Fruit fly (Drosophila melanogaster) whole organism, embryonic: ENCODE data around the gene CG7272.

ENCODE experiments used
- C15 ChIP-seq: fragments of 200-800 bp; sonication (Bioruptor generic); IDR thresholded peaks from 3 replicates; pipeline ENCODE4 v1.3.6; 2022; ENCODE audit warnings: missing biosample characterization, missing genetic modification characterization
- CG11695 ChIP-seq: fragments of 200-800 bp; sonication (Bioruptor generic); IDR thresholded peaks from 3 replicates; pipeline ENCODE4 v1.3.6; 2022; ENCODE audit warnings: missing biosample characterization, missing genetic modification characterization
- CG1233 ChIP-seq: fragments of 200-800 bp; sonication (Bioruptor generic); optimal IDR thresholded peaks from 4 replicates; lab custom pipeline; 2018; ENCODE audit warnings: missing biosample characterization, mild to moderate bottlenecking, missing genetic modification characterization
- CG13424 ChIP-seq: fragments of 200-800 bp; sonication (Bioruptor generic); optimal IDR thresholded peaks from 2 replicates; lab custom pipeline; 2019; ENCODE audit warnings: missing biosample characterization, mild to moderate bottlenecking, missing genetic modification characterization, moderate library complexity
- CG13894 ChIP-seq: fragments of 200-800 bp; sonication (Bioruptor generic); optimal IDR thresholded peaks from 3 replicates; lab custom pipeline; 2018; ENCODE audit warnings: missing biosample characterization, mild to moderate bottlenecking, missing genetic modification characterization, moderate library complexity
- CG1792 ChIP-seq: fragments of 200-800 bp; sonication (Bioruptor generic); optimal IDR thresholded peaks from 2 replicates; lab custom pipeline; 2016; ENCODE audit warnings: missing biosample characterization, missing genetic modification characterization
- CG2199 ChIP-seq: fragments of 200-800 bp; sonication (Bioruptor generic); IDR thresholded peaks from 3 replicates; pipeline ENCODE4 v1.3.6; 2022; ENCODE audit warnings: missing biosample characterization, missing genetic modification characterization
- CG32532 ChIP-seq: fragments of 200-800 bp; sonication (Bioruptor generic); IDR thresholded peaks from 2 replicates; pipeline ENCODE4 v1.3.6; 2022; ENCODE audit warnings: missing biosample characterization, missing genetic modification characterization
- CG32772 ChIP-seq: fragments of 200-800 bp; sonication (Bioruptor generic); IDR thresholded peaks from 2 replicates; pipeline ENCODE4 v1.3.6; 2022; ENCODE audit warnings: missing biosample characterization, missing genetic modification characterization
- CG34376 ChIP-seq: fragments of 200-800 bp; sonication (Bioruptor generic); optimal IDR thresholded peaks from 2 replicates; lab custom pipeline; 2018; ENCODE audit warnings: missing biosample characterization, mild to moderate bottlenecking, missing genetic modification characterization
- CG7987 ChIP-seq: fragments of 200-800 bp; sonication (Bioruptor generic); optimal IDR thresholded peaks from 2 replicates; lab custom pipeline; 2018; ENCODE audit warnings: missing biosample characterization, mild to moderate bottlenecking, missing genetic modification characterization, moderate library complexity
- CG8290 ChIP-seq, 3 experiments: fragments of 200-800 bp; sonication (Bioruptor generic); optimal IDR thresholded peaks; 2 replicates each; lab custom pipeline; 2016 to 2019; ENCODE audit warnings: missing biosample characterization in 3 of 3, missing genetic modification characterization in 3 of 3, mild to moderate bottlenecking in 2 of 3, moderate library complexity in 1 of 3
- CG9437 ChIP-seq: fragments of 200-800 bp; sonication (Bioruptor generic); optimal IDR thresholded peaks from 2 replicates; lab custom pipeline; 2018; ENCODE audit warnings: missing biosample characterization, mild to moderate bottlenecking, missing genetic modification characterization
- CG9797 ChIP-seq: fragments of 200-800 bp; sonication (Bioruptor generic); optimal IDR thresholded peaks from 3 replicates; lab custom pipeline; 2018; ENCODE audit warnings: missing biosample characterization, mild to moderate bottlenecking, missing genetic modification characterization
- Dek ChIP-seq: fragments of 200-800 bp; sonication (Bioruptor generic); optimal IDR thresholded peaks from 3 replicates; lab custom pipeline; 2019; ENCODE audit warnings: missing biosample characterization, mild to moderate bottlenecking, missing genetic modification characterization, moderate library complexity
- Dll ChIP-seq: fragments of 200-800 bp; sonication (Bioruptor generic); IDR thresholded peaks from 4 replicates; pipeline ENCODE4 v1.3.6; 2022; ENCODE audit warnings: missing biosample characterization, missing genetic modification characterization; ENCODE audit not compliant: partially characterized antibody
- Fer1 ChIP-seq: fragments of 200-800 bp; sonication (Bioruptor generic); optimal IDR thresholded peaks from 2 replicates; lab custom pipeline; 2017; ENCODE audit warnings: missing biosample characterization, mild to moderate bottlenecking, missing genetic modification characterization
- H2.0 ChIP-seq: fragments of 200-800 bp; sonication (Bioruptor generic); IDR thresholded peaks from 2 replicates; pipeline ENCODE4 v1.3.6; 2022; ENCODE audit warnings: missing biosample characterization, missing genetic modification characterization
- HLH3B ChIP-seq: fragments of 200-800 bp; sonication (Bioruptor generic); IDR thresholded peaks from 2 replicates; pipeline ENCODE4 v1.3.6; 2022; ENCODE audit warnings: missing biosample characterization, missing genetic modification characterization
- HLH4C ChIP-seq: fragments of 200-800 bp; sonication (Bioruptor generic); IDR thresholded peaks from 3 replicates; pipeline ENCODE4 v1.3.6; 2022; ENCODE audit warnings: missing biosample characterization, missing genetic modification characterization; ENCODE audit not compliant: partially characterized antibody
- Hey ChIP-seq: fragments of 200-800 bp; sonication (Bioruptor generic); optimal IDR thresholded peaks from 3 replicates; lab custom pipeline; 2018; ENCODE audit warnings: missing biosample characterization, mild to moderate bottlenecking, missing genetic modification characterization
- Lpt ChIP-seq: fragments of >200 bp; optimal IDR thresholded peaks from 2 replicates; lab custom pipeline; 2018; ENCODE audit warnings: missing biosample characterization, missing genetic modification characterization
- MESR4 ChIP-seq: fragments of 200-800 bp; sonication (Bioruptor generic); optimal IDR thresholded peaks from 2 replicates; lab custom pipeline; 2018; ENCODE audit warnings: missing biosample characterization, mild to moderate bottlenecking, missing genetic modification characterization, moderate library complexity
- MTF-1 ChIP-seq: fragments of 200-800 bp; sonication (Bioruptor generic); optimal IDR thresholded peaks from 2 replicates; lab custom pipeline; 2018; ENCODE audit warnings: missing biosample characterization, mild to moderate bottlenecking, missing genetic modification characterization, borderline replicate concordance
- Med ChIP-seq: fragments of 200-800 bp; sonication (Bioruptor generic); peaks from one replicate; lab custom pipeline; 2016; ENCODE audit warnings: missing biosample characterization, missing genetic modification characterization, mild to moderate bottlenecking, inconsistent platforms, moderate library complexity
- NK7.1 ChIP-seq: fragments of 200-800 bp; sonication (Bioruptor generic); optimal IDR thresholded peaks from 3 replicates; lab custom pipeline; 2016; ENCODE audit warnings: missing biosample characterization, missing genetic modification characterization
- PHDP ChIP-seq: fragments of 200-800 bp; sonication (Bioruptor generic); optimal IDR thresholded peaks from 3 replicates; lab custom pipeline; 2018; ENCODE audit warnings: missing biosample characterization, mild to moderate bottlenecking, missing genetic modification characterization, moderate library complexity
- Spps ChIP-seq: fragments of 200-800 bp; sonication (Bioruptor generic); optimal IDR thresholded peaks from 2 replicates; lab custom pipeline; 2018; ENCODE audit warnings: missing biosample characterization, mild to moderate bottlenecking, missing genetic modification characterization
- Trl ChIP-seq, 3 experiments: fragments of >200 bp in 2 of 3; fragments of 200-800 bp in 1 of 3; sonication (Bioruptor generic) in 1 of 3; optimal IDR thresholded peaks; 2 replicates in 1 of 3; 3 replicates in 2 of 3; lab custom pipeline; 2016 to 2017; ENCODE audit warnings: missing biosample characterization in 1 of 3, missing genetic modification characterization in 1 of 3
- bsh ChIP-seq, 2 experiments: fragments of 200-800 bp; sonication (Bioruptor generic); optimal IDR thresholded peaks; 2 replicates each; lab custom pipeline; 2017 to 2018; ENCODE audit warnings: mild to moderate bottlenecking in 2 of 2, missing biosample characterization in 2 of 2, missing genetic modification characterization in 2 of 2, moderate library complexity in 1 of 2
- chm ChIP-seq: fragments of 200-800 bp; sonication (Bioruptor generic); IDR thresholded peaks from 2 replicates; pipeline ENCODE4 v1.3.6; 2022; ENCODE audit warnings: missing biosample characterization, missing genetic modification characterization
- da ChIP-seq: fragments of 200-800 bp; sonication (Bioruptor generic); optimal IDR thresholded peaks from 2 replicates; lab custom pipeline; 2016; ENCODE audit warnings: missing biosample characterization, missing genetic modification characterization
- dm ChIP-seq: fragments of 200-800 bp; sonication (Bioruptor generic); optimal IDR thresholded peaks from 3 replicates; lab custom pipeline; 2016; ENCODE audit warnings: missing biosample characterization, missing genetic modification characterization
- grn ChIP-seq: fragments of 200-800 bp; sonication (Bioruptor generic); optimal IDR thresholded peaks from 3 replicates; lab custom pipeline; 2017; ENCODE audit warnings: missing biosample characterization, missing genetic modification characterization
- her ChIP-seq: fragments of 200-800 bp; sonication (Bioruptor generic); optimal IDR thresholded peaks from 2 replicates; lab custom pipeline; 2016; ENCODE audit warnings: missing biosample characterization, missing genetic modification characterization
- hkb ChIP-seq, 2 experiments: fragments of 200-800 bp in 1 of 2; fragments of >200 bp in 1 of 2; sonication (Bioruptor generic) in 1 of 2; IDR thresholded peaks in 1 of 2; optimal IDR thresholded peaks in 1 of 2; 2 replicates each; pipeline versions ENCODE4 v1.3.6 to Lab custom; 2017 to 2022; ENCODE audit warnings: missing biosample characterization in 1 of 2, missing genetic modification characterization in 1 of 2
- ind ChIP-seq: fragments of 200-800 bp; sonication (Bioruptor generic); optimal IDR thresholded peaks from 3 replicates; lab custom pipeline; 2016; ENCODE audit warnings: missing biosample characterization, missing genetic modification characterization
- jigr1 ChIP-seq: fragments of 200-800 bp; sonication (Bioruptor generic); IDR thresholded peaks from 3 replicates; pipeline ENCODE4 v1.3.6; 2022; ENCODE audit warnings: missing biosample characterization, missing genetic modification characterization
- lab ChIP-seq: fragments of 200-800 bp; sonication (Bioruptor generic); optimal IDR thresholded peaks from 3 replicates; lab custom pipeline; 2017; ENCODE audit warnings: missing biosample characterization, missing genetic modification characterization, mild to moderate bottlenecking, moderate library complexity, missing genetic modification reagents
- lmd ChIP-seq: fragments of 200-800 bp; sonication (Bioruptor generic); IDR thresholded peaks from 2 replicates; pipeline ENCODE4 v1.3.6; 2022; ENCODE audit warnings: missing biosample characterization, missing genetic modification characterization
- nau ChIP-seq: fragments of 200-800 bp; sonication (Bioruptor generic); optimal IDR thresholded peaks from 3 replicates; lab custom pipeline; 2017; ENCODE audit warnings: missing biosample characterization, mild to moderate bottlenecking, missing genetic modification characterization, missing genetic modification reagents
- nerfin-2 ChIP-seq: fragments of 200-800 bp; sonication (Bioruptor generic); IDR thresholded peaks from 2 replicates; pipeline ENCODE4 v1.3.6; 2022; ENCODE audit warnings: missing biosample characterization, missing genetic modification characterization; ENCODE audit not compliant: partially characterized antibody
- pnt ChIP-seq: fragments of 200-800 bp; sonication (Bioruptor generic); optimal IDR thresholded peaks from 3 replicates; lab custom pipeline; 2016; ENCODE audit warnings: missing biosample characterization, missing genetic modification characterization
- pzg ChIP-seq: fragments of 200-800 bp; sonication (Bioruptor generic); optimal IDR thresholded peaks from 3 replicates; lab custom pipeline; 2018; ENCODE audit warnings: missing biosample characterization, mild to moderate bottlenecking, missing genetic modification characterization, moderate library complexity
- rib ChIP-seq: fragments of 200-800 bp; sonication (Bioruptor generic); IDR thresholded peaks from 2 replicates; pipeline ENCODE4 v1.3.6; 2022; ENCODE audit warnings: missing biosample characterization, missing genetic modification characterization
- sd ChIP-seq: fragments of 200-800 bp; sonication (Bioruptor generic); optimal IDR thresholded peaks from 3 replicates; lab custom pipeline; 2018; ENCODE audit warnings: missing biosample characterization, mild to moderate bottlenecking, missing genetic modification characterization, moderate library complexity
- slbo ChIP-seq: fragments of 200-800 bp; sonication (Bioruptor generic); IDR thresholded peaks from 2 replicates; pipeline ENCODE4 v1.3.6; 2022; ENCODE audit warnings: missing biosample characterization, missing genetic modification characterization
- sqz ChIP-seq: fragments of 200-800 bp; sonication (Bioruptor generic); optimal IDR thresholded peaks from 3 replicates; lab custom pipeline; 2018; ENCODE audit warnings: missing biosample characterization, mild to moderate bottlenecking, missing genetic modification characterization
- sug ChIP-seq: fragments of 200-800 bp; optimal IDR thresholded peaks from 2 replicates; lab custom pipeline; 2019; ENCODE audit warnings: missing biosample characterization, mild to moderate bottlenecking, missing genetic modification characterization, moderate library complexity

Gene CG7272

DNA sequence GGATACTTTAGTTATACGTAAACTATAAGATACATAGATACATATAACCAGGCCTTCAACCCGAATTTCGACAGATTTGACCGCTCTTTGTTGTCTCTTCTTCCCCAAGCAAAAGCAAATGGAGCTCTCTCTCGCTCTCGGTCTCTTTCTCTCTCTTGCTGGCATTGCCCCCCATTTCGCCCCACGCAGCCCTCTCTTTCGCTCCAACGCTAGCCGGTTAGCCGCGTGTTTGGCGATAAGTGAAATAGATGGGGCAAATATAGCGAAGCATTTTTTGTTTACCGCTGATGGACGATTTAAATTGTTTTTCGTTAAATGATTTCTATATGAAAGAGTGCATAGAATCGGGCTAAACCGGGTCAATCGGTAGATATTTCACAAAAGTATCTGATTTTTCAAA, 13.7 kb downstream of the CG7272 start (continued):
- TF ChIP-seq pnt (GFP tag; lab: Kevin White, UChicago) (no peak), lab (GFP tag; lab: Kevin White, UChicago) (peak; percentile 49), Hey (tag; lab: Kevin White, UChicago) (peak; percentile 78), nau (GFP tag; lab: Kevin White, UChicago) (no peak), Fer1 (peak; percentile 12), Dll (peak; percentile 61), MTF-1 (GFP tag; lab: Kevin White, UChicago) (peak; percentile 13), Trl (optimal IDR thresholded peaks at IDR 0.05; lab: Kevin White, UChicago) (peak; percentile 94 to 97), Trl (GFP tag; optimal IDR thresholded peaks at IDR 0.05; lab: Kevin White, UChicago) (peak; percentile 17), CG13424 (tag; lab: Kevin White, UChicago) (no peak), da (no peak), CG11695 (peak; percentile 26; the same call in 1 of the 3 replicates), CG1233 (GFP tag; lab: Kevin White, UChicago) (peak; percentile 3), Spps (no peak), chm (GFP tag; lab: Robert Waterston, UW) (peak; percentile 22; the same call in 1 of the 2 replicates), sqz (GFP tag; lab: Kevin White, UChicago) (peak; percentile 49), pzg (no peak), her (peak; percentile 35), CG8290 (GFP tag; optimal IDR thresholded peaks at IDR 0.05; lab: Kevin White, UChicago) (peak; percentile 6), CG8290 (tag; optimal IDR thresholded peaks at IDR 0.05; lab: Kevin White, UChicago) (peak in 1 of 2 experiments; percentile 19), hkb (optimal IDR thresholded peaks at IDR 0.05; lab: Kevin White, UChicago) (no peak), hkb (GFP tag; IDR thresholded peaks at IDR 0.05; lab: Robert Waterston, UW) (0 out of 2 replicates have a peak, but pooled peaks have one; percentile 10), CG34376 (GFP tag; lab: Kevin White, UChicago) (peak; percentile 48), jigr1 (GFP tag; lab: Robert Waterston, UW) (no peak), sug (tag; lab: Kevin White, UChicago) (peak; percentile 66), H2.0 (GFP tag; lab: Robert Waterston, UW) (no peak), ind (GFP tag; lab: Kevin White, UChicago) (no peak), C15 (GFP tag; lab: Robert Waterston, UW) (no peak), CG32772 (GFP tag; lab: Robert Waterston, UW) (no peak), Med (GFP tag; lab: Kevin White, UChicago) (peak; percentile 6), Lpt (GFP tag; lab: Kevin White, UChicago) (no peak), bsh (GFP tag; optimal IDR thresholded peaks at IDR 0.05; lab: Kevin White, UChicago) (peak in 1 of 2 experiments; percentile 34), lmd (GFP tag; lab: Robert Waterston, UW) (no peak), CG9437 (GFP tag; lab: Kevin White, UChicago) (peak; percentile 32), PHDP (tag; lab: Kevin White, UChicago) (no peak), MESR4 (GFP tag; lab: Kevin White, UChicago) (no peak), CG7987 (GFP tag; lab: Kevin White, UChicago) (peak; percentile 58), CG32532 (peak; percentile 60; the same call in 1 of the 2 replicates), slbo (GFP tag; lab: Robert Waterston, UW) (no peak), NK7.1 (GFP tag; lab: Kevin White, UChicago) (no peak), CG9797 (no peak), HLH4C (0 out of 3 replicates have a peak, but pooled peaks have one; percentile 7), CG1792 (no peak), CG2199 (GFP tag; lab: Robert Waterston, UW) (peak; percentile 40; the same call in 1 of the 3 replicates), nerfin-2 (GFP tag; lab: Robert Waterston, UW) (no peak), rib (GFP tag; lab: Robert Waterston, UW) (peak; percentile 87), grn (peak; percentile 22), CG13894 (tag; lab: Kevin White, UChicago) (peak; percentile 92), dm (GFP tag; lab: Kevin White, UChicago) (peak; percentile 17), HLH3B (no peak), sd (peak; percentile 90), Dek (no peak)
